Fruit fly (Drosophila melanogaster): Measurements from ENCODE around the gene CG7208.

The CG7208 gene

dm6 chr3R:18164052-18164722 lies 21.3 kb downstream of the CG7208 start, which contains the start of the genes CG7218 and Cbp20 (continued):
- TF ChIP-seq CG1621 (tag; optimal IDR thresholded peaks at IDR 0.05) = no peak
- TF ChIP-seq pdm3 (GFP tag; optimal IDR thresholded peaks at IDR 0.05) = peak; percentile 73
- TF ChIP-seq eg (GFP tag; IDR thresholded peaks at IDR 0.05) = peak; percentile 69
- TF ChIP-seq Hr38 (GFP tag; optimal IDR thresholded peaks at IDR 0.05) = no peak
- TF ChIP-seq Sox102F (GFP tag; optimal IDR thresholded peaks at IDR 0.05) = peak; percentile 66
- peak; percentile 59 for TF ChIP-seq CG32006 (GFP tag; optimal IDR thresholded peaks at IDR 0.05)
- TF ChIP-seq cyc (GFP tag; optimal IDR thresholded peaks at IDR 0.05) = peak; percentile 66
- no peak for TF ChIP-seq dac (GFP tag; optimal IDR thresholded peaks at IDR 0.05)
- peak; percentile 61 for TF ChIP-seq CG10631 (GFP tag; optimal IDR thresholded peaks at IDR 0.05)
- peak; percentile 13 for TF ChIP-seq CG34406 (GFP tag; optimal IDR thresholded peaks at IDR 0.05)
- peak; percentile 97 for TF ChIP-seq fkh (GFP tag; optimal IDR thresholded peaks at IDR 0.05)
- no peak; the same call in 1 of the 2 replicates for TF ChIP-seq CG15336 (GFP tag; IDR thresholded peaks at IDR 0.05)
- peak; percentile 7 for TF ChIP-seq CG11762 (GFP tag; optimal IDR thresholded peaks at IDR 0.05; ENCODE audit: insufficient read depth)
- no peak for TF ChIP-seq fd85E (GFP tag; optimal IDR thresholded peaks at IDR 0.05)
- TF ChIP-seq Hr4 (GFP tag; optimal IDR thresholded peaks at IDR 0.05) = peak; percentile 71
- peak; percentile 63 for TF ChIP-seq CG3032 (tag; optimal IDR thresholded peaks at IDR 0.05)
- TF ChIP-seq spab (GFP tag; optimal IDR thresholded peaks at IDR 0.05) = no peak
- TF ChIP-seq CG6163 (GFP tag; IDR thresholded peaks at IDR 0.05) = peak; percentile 69
- no peak for TF ChIP-seq salr (GFP tag; optimal IDR thresholded peaks at IDR 0.05)
- 0 out of 3 replicates have a peak, but pooled peaks have one; percentile 39 for TF ChIP-seq CG8119 (GFP tag; IDR thresholded peaks at IDR 0.05)
- TF ChIP-seq Hr39 (GFP tag; optimal IDR thresholded peaks at IDR 0.05) = peak; percentile 69
- TF ChIP-seq CG11902 (GFP tag; optimal IDR thresholded peaks at IDR 0.05) = peak; percentile 40
- TF ChIP-seq CG3919 (GFP tag; optimal IDR thresholded peaks at IDR 0.05) = peak; percentile 69
- peak; percentile 49 for TF ChIP-seq Eip75B (GFP tag; optimal IDR thresholded peaks at IDR 0.05)
- peak; percentile 79 for TF ChIP-seq CG31627 (GFP tag; optimal IDR thresholded peaks at IDR 0.05)

- TF ChIP-seq dac (GFP tag; optimal IDR thresholded peaks at IDR 0.05) (no peak), CG6276 (GFP tag; optimal IDR thresholded peaks at IDR 0.05) (no peak), CG4318 (GFP tag; optimal IDR thresholded peaks at IDR 0.05) (no peak), CG15336 (GFP tag; IDR thresholded peaks at IDR 0.05) (no peak), CG32006 (GFP tag; optimal IDR thresholded peaks at IDR 0.05) (no peak), CG8319 (GFP tag; optimal IDR thresholded peaks at IDR 0.05) (no peak), CG6163 (GFP tag; IDR thresholded peaks at IDR 0.05) (no peak), acj6 (GFP tag; optimal IDR thresholded peaks at IDR 0.05) (no peak), CG6808 (GFP tag; optimal IDR thresholded peaks at IDR 0.05) (no peak), CG3919 (GFP tag; optimal IDR thresholded peaks at IDR 0.05) (no peak), Eip75B (GFP tag; optimal IDR thresholded peaks at IDR 0.05) (no peak), CG3032 (tag; optimal IDR thresholded peaks at IDR 0.05) (no peak), CG6854 (GFP tag; optimal IDR thresholded peaks at IDR 0.05) (no peak), esn (GFP tag; optimal IDR thresholded peaks at IDR 0.05) (no peak), CG11902 (GFP tag; optimal IDR thresholded peaks at IDR 0.05) (no peak)
These were observed 25.2 kb downstream of the CG7208 start for dm6 chr3R:18160165-18160814.

DNA sequence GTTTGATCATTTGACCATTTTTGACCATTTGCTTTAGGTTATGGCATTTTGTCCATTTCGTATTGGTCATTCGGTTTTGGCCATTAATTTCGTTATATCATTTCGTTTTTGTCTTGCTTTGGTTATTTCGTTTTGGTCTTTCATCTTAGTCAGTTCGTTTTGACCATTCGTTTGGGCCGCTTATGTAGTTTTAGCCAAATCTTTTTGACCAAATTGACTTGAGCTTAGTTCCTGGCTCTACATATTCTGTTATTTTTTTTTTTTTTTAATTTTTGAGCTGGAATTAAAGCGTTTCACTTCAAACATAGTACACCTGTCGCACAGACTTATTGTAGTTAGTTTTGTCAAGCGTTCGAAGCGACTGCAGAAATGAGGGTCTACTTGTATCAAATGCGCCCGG lies 27.1 kb downstream of the CG7208 start, which contains the start of gene CG14315:
TSS of gene CG14315 (plus strand) at position 301 of the 400 bp plus-strand sequence.
- TF ChIP-seq OdsH (GFP tag; optimal IDR thresholded peaks at IDR 0.05) (no peak), CG11294 (GFP tag; IDR thresholded peaks at IDR 0.05) (no peak), CG11902 (GFP tag; optimal IDR thresholded peaks at IDR 0.05) (no peak), CG6854 (GFP tag; optimal IDR thresholded peaks at IDR 0.05) (no peak), salr (GFP tag; optimal IDR thresholded peaks at IDR 0.05) (no peak), CG32006 (GFP tag; optimal IDR thresholded peaks at IDR 0.05) (no peak), CG31627 (GFP tag; optimal IDR thresholded peaks at IDR 0.05) (no peak), CG3032 (tag; optimal IDR thresholded peaks at IDR 0.05) (no peak), Eip75B (GFP tag; optimal IDR thresholded peaks at IDR 0.05) (no peak), Sox15 (GFP tag; optimal IDR thresholded peaks at IDR 0.05) (no peak)
